Fruit fly (Drosophila melanogaster) whole organism, pupa: ENCODE results near the gene CG18675.

Experiments used
- CG14655 ChIP-seq: fragments of 200-800 bp; sonication (Bioruptor generic); optimal IDR thresholded peaks from 3 replicates; lab custom pipeline; 2017; ENCODE audit warnings: mild to moderate bottlenecking, missing biosample characterization, missing genetic modification reagents, missing genetic modification characterization
- CG15710 ChIP-seq: fragments of 200-800 bp; sonication (Bioruptor generic); optimal IDR thresholded peaks from 2 replicates; lab custom pipeline; 2018; ENCODE audit warnings: missing biosample characterization, mild to moderate bottlenecking, missing genetic modification characterization, moderate library complexity
- CG32121 ChIP-seq: fragments of 200-800 bp; sonication (Bioruptor generic); IDR thresholded peaks from 2 replicates; pipeline ENCODE4 v1.3.6; 2022; ENCODE audit warnings: missing biosample characterization, missing genetic modification characterization
- CG4496 ChIP-seq: fragments of 200-800 bp; sonication (Bioruptor generic); IDR thresholded peaks from 3 replicates; pipeline ENCODE4 v1.3.6; 2022; ENCODE audit warnings: missing biosample characterization, missing genetic modification characterization
- CG8301 ChIP-seq: fragments of 200-800 bp; sonication (Bioruptor generic); optimal IDR thresholded peaks from 2 replicates; lab custom pipeline; 2018; ENCODE audit warnings: missing biosample characterization, mild to moderate bottlenecking, missing genetic modification characterization
- Pif1A ChIP-seq: fragments of 200-800 bp; sonication (Bioruptor generic); optimal IDR thresholded peaks from 3 replicates; lab custom pipeline; 2016; ENCODE audit warnings: missing biosample characterization, missing genetic modification characterization
- Snoo ChIP-seq: fragments of 200-800 bp; sonication (Bioruptor generic); optimal IDR thresholded peaks from 3 replicates; lab custom pipeline; 2017; ENCODE audit warnings: missing biosample characterization, mild to moderate bottlenecking, missing genetic modification characterization, inconsistent platforms
- fd96Ca ChIP-seq: fragments of 200-800 bp; sonication (Bioruptor generic); IDR thresholded peaks from 3 replicates; pipeline ENCODE4 v1.3.6; 2022; ENCODE audit warnings: missing biosample characterization, missing genetic modification characterization

DNA sequence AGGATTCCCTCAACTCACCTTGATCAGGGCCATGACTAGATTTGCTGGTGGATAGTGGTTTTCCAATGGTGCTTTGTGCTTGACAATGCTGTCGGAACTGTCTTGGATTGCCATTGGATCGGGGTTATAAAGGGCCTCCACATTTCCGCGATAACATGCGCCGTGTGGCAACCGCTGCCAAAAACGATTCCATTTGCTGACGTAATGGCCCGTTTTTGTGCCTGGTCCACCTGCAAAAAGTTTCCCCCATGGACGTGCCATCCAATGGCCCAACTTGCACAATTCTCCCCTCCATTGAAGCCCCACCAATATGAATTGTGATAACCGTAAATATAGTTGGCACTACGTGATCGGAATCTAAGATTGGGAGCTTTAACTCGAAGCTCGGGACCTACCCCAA is 37.8 kb downstream of the CG18675 start, which contains the start of gene Cpr64Ab:
- TF ChIP-seq CG15710 (tag; lab: Kevin White, UChicago) = no peak
- TF ChIP-seq Pif1A = no peak
- no peak for TF ChIP-seq fd96Ca (GFP tag; lab: Robert Waterston, UW)
- no peak for TF ChIP-seq CG32121 (GFP tag; lab: Robert Waterston, UW)
- TF ChIP-seq CG8301 (tag; lab: Kevin White, UChicago) = no peak
- no peak for TF ChIP-seq CG14655
- no peak for TF ChIP-seq Snoo (tag; lab: Kevin White, UChicago)
- no peak for TF ChIP-seq CG4496
